Fruit fly (Drosophila melanogaster) whole organism, embryonic: Measurements from ENCODE around the gene CkIIalpha.

ENCODE experiments used
- Aef1 ChIP-seq: fragments of 200-800 bp; sonication (Bioruptor generic); IDR thresholded peaks from 3 replicates; pipeline ENCODE4 v1.3.6; 2022; ENCODE audit warnings: missing biosample characterization, missing genetic modification characterization
- Atf6 ChIP-seq: fragments of 200-800 bp; sonication (Bioruptor generic); IDR thresholded peaks from 2 replicates; pipeline ENCODE4 v1.3.6; 2022; ENCODE audit warnings: missing biosample characterization, missing genetic modification characterization
- Blimp-1 ChIP-seq: fragments of 200-800 bp; sonication (Bioruptor generic); optimal IDR thresholded peaks from 3 replicates; lab custom pipeline; 2018; ENCODE audit warnings: missing biosample characterization, missing genetic modification characterization, mild to moderate bottlenecking, moderate library complexity, missing genetic modification reagents
- CG1024 ChIP-seq: fragments of 200-800 bp; sonication (Bioruptor generic); IDR thresholded peaks from 2 replicates; pipeline ENCODE4 v1.3.6; 2022; ENCODE audit warnings: missing biosample characterization, missing genetic modification characterization
- CG10543 ChIP-seq: fragments of 200-800 bp; sonication (Bioruptor generic); optimal IDR thresholded peaks from 3 replicates; lab custom pipeline; 2017; ENCODE audit warnings: missing biosample characterization, mild to moderate bottlenecking, missing genetic modification characterization, moderate library complexity
- CG10959 ChIP-seq: fragments of 200-800 bp; sonication (Bioruptor generic); IDR thresholded peaks from 2 replicates; pipeline ENCODE4 v1.3.6; 2022; ENCODE audit warnings: missing biosample characterization, missing genetic modification characterization
- CG11723 ChIP-seq: fragments of 200-800 bp; sonication (Bioruptor generic); optimal IDR thresholded peaks from 2 replicates; lab custom pipeline; 2017; ENCODE audit warnings: missing biosample characterization, mild to moderate bottlenecking, missing genetic modification characterization
- CG12236 ChIP-seq: fragments of 200-800 bp; sonication (Bioruptor generic); optimal IDR thresholded peaks from 2 replicates; lab custom pipeline; 2016; ENCODE audit warnings: missing biosample characterization, missing genetic modification characterization
- CG12391 ChIP-seq: fragments of 200-800 bp; sonication (Bioruptor generic); optimal IDR thresholded peaks from 3 replicates; lab custom pipeline; 2018; ENCODE audit warnings: missing biosample characterization, mild to moderate bottlenecking, missing genetic modification characterization, moderate library complexity
- CG12942 ChIP-seq: fragments of 200-800 bp; sonication (Bioruptor generic); optimal IDR thresholded peaks from 3 replicates; lab custom pipeline; 2016; ENCODE audit warnings: missing biosample characterization, missing genetic modification characterization
- CG1603 ChIP-seq: fragments of 200-800 bp; sonication (Bioruptor generic); optimal IDR thresholded peaks from 2 replicates; lab custom pipeline; 2019; ENCODE audit warnings: missing biosample characterization, mild to moderate bottlenecking, missing genetic modification characterization, moderate library complexity
- CG17802 ChIP-seq: fragments of 200-800 bp; sonication (Bioruptor generic); optimal IDR thresholded peaks from 2 replicates; lab custom pipeline; 2018; ENCODE audit warnings: missing biosample characterization, mild to moderate bottlenecking, missing genetic modification characterization, moderate library complexity
- CG18476 ChIP-seq: fragments of 200-800 bp; sonication (Bioruptor generic); optimal IDR thresholded peaks from 2 replicates; lab custom pipeline; 2016; ENCODE audit warnings: missing biosample characterization, mild to moderate bottlenecking, missing genetic modification characterization
- CG30020 ChIP-seq: fragments of 200-800 bp; optimal IDR thresholded peaks from 2 replicates; lab custom pipeline; 2019; ENCODE audit warnings: missing biosample characterization, mild to moderate bottlenecking, missing genetic modification characterization, moderate library complexity
- CG43689 ChIP-seq: fragments of 200-800 bp; sonication (Bioruptor generic); IDR thresholded peaks from 2 replicates; pipeline ENCODE4 v1.3.6; 2022; ENCODE audit warnings: missing biosample characterization, missing genetic modification characterization
- CG6683 ChIP-seq: fragments of 200-800 bp; sonication (Bioruptor generic); optimal IDR thresholded peaks from 2 replicates; lab custom pipeline; 2017; ENCODE audit warnings: missing biosample characterization, mild to moderate bottlenecking, missing genetic modification characterization, missing genetic modification reagents
- CG7372 ChIP-seq: fragments of 200-800 bp; sonication (Bioruptor generic); IDR thresholded peaks from 2 replicates; pipeline ENCODE4 v1.3.6; 2022; ENCODE audit warnings: missing biosample characterization, missing genetic modification characterization
- CG7839 ChIP-seq: fragments of 200-800 bp; sonication (Bioruptor generic); optimal IDR thresholded peaks from 3 replicates; lab custom pipeline; 2018; ENCODE audit warnings: missing biosample characterization, mild to moderate bottlenecking, missing genetic modification characterization, moderate library complexity
- CG8388 ChIP-seq: fragments of 200-800 bp; sonication (Bioruptor generic); optimal IDR thresholded peaks from 2 replicates; lab custom pipeline; 2019; ENCODE audit warnings: missing biosample characterization, mild to moderate bottlenecking, missing genetic modification characterization, moderate library complexity
- CTCF ChIP-seq: fragments of 200-800 bp; sonication (Bioruptor generic); optimal IDR thresholded peaks from 2 replicates; lab custom pipeline; 2017; ENCODE audit warnings: missing biosample characterization, mild to moderate bottlenecking, missing genetic modification characterization, moderate library complexity
- D19A ChIP-seq: fragments of 200-800 bp; optimal IDR thresholded peaks from 3 replicates; lab custom pipeline; 2019; ENCODE audit warnings: missing biosample characterization, mild to moderate bottlenecking, missing genetic modification characterization, moderate library complexity
- D19B ChIP-seq: fragments of 200-800 bp; sonication (Bioruptor generic); optimal IDR thresholded peaks from 2 replicates; lab custom pipeline; 2017; ENCODE audit warnings: missing biosample characterization, mild to moderate bottlenecking, missing genetic modification characterization
- Dbx ChIP-seq: fragments of 200-800 bp; sonication (Bioruptor generic); IDR thresholded peaks from 3 replicates; pipeline ENCODE4 v1.3.6; 2022; ENCODE audit warnings: missing biosample characterization, missing genetic modification characterization
- Doc3 ChIP-seq: fragments of 200-800 bp; sonication (Bioruptor generic); IDR thresholded peaks from 3 replicates; pipeline ENCODE4 v1.3.6; 2022; ENCODE audit warnings: missing biosample characterization, missing genetic modification characterization; ENCODE audit not compliant: partially characterized antibody
- Elba2 ChIP-seq: fragments of 200-800 bp; sonication (Bioruptor generic); optimal IDR thresholded peaks from 3 replicates; lab custom pipeline; 2016; ENCODE audit warnings: missing biosample characterization, missing genetic modification characterization
- Gsc ChIP-seq: fragments of 200-800 bp; sonication (Bioruptor generic); IDR thresholded peaks from 2 replicates; pipeline ENCODE4 v1.3.6; 2022; ENCODE audit warnings: missing biosample characterization, missing genetic modification characterization
- Hmr ChIP-seq: fragments of 200-800 bp; sonication (Bioruptor generic); optimal IDR thresholded peaks from 3 replicates; lab custom pipeline; 2017; ENCODE audit warnings: mild to moderate bottlenecking, missing biosample characterization, missing genetic modification reagents, missing genetic modification characterization
- Myb ChIP-seq: fragments of 200-800 bp; sonication (Bioruptor generic); optimal IDR thresholded peaks from 2 replicates; lab custom pipeline; 2016; ENCODE audit warnings: missing biosample characterization, missing genetic modification characterization
- Sin3A ChIP-seq: fragments of >200 bp; optimal IDR thresholded peaks from 2 replicates; lab custom pipeline; 2018
- Spps ChIP-seq: fragments of 200-800 bp; sonication (Bioruptor generic); optimal IDR thresholded peaks from 2 replicates; lab custom pipeline; 2018; ENCODE audit warnings: missing biosample characterization, mild to moderate bottlenecking, missing genetic modification characterization
- dmrt99B ChIP-seq: fragments of 200-800 bp; sonication (Bioruptor generic); optimal IDR thresholded peaks from 2 replicates; lab custom pipeline; 2018; ENCODE audit warnings: missing biosample characterization, mild to moderate bottlenecking, missing genetic modification characterization, moderate library complexity
- eyg ChIP-seq: fragments of 200-800 bp; sonication (Bioruptor generic); optimal IDR thresholded peaks from 3 replicates; lab custom pipeline; 2016; ENCODE audit warnings: missing biosample characterization, missing genetic modification characterization
- nerfin-2 ChIP-seq: fragments of 200-800 bp; sonication (Bioruptor generic); IDR thresholded peaks from 2 replicates; pipeline ENCODE4 v1.3.6; 2022; ENCODE audit warnings: missing biosample characterization, missing genetic modification characterization; ENCODE audit not compliant: partially characterized antibody
- pfk ChIP-seq: fragments of 200-800 bp; sonication (Bioruptor generic); optimal IDR thresholded peaks from 2 replicates; lab custom pipeline; 2018; ENCODE audit warnings: missing biosample characterization, mild to moderate bottlenecking, missing genetic modification characterization, moderate library complexity
- pros ChIP-seq: fragments of 200-800 bp; sonication (Bioruptor generic); optimal IDR thresholded peaks from 3 replicates; lab custom pipeline; 2019; ENCODE audit warnings: missing biosample characterization, mild to moderate bottlenecking, missing genetic modification characterization, moderate library complexity
- row ChIP-seq: fragments of 200-800 bp; sonication (Bioruptor generic); IDR thresholded peaks from 3 replicates; pipeline ENCODE4 v1.3.6; 2022; ENCODE audit warnings: missing biosample characterization, missing genetic modification characterization
- slou ChIP-seq: fragments of 200-800 bp; sonication (Bioruptor generic); optimal IDR thresholded peaks from 3 replicates; lab custom pipeline; 2016; ENCODE audit warnings: missing biosample characterization, missing genetic modification characterization
- ssp ChIP-seq: fragments of 200-800 bp; sonication (Bioruptor generic); IDR thresholded peaks from 2 replicates; pipeline ENCODE4 v1.3.6; 2022; ENCODE audit warnings: missing biosample characterization, missing genetic modification characterization
- sug ChIP-seq: fragments of 200-800 bp; optimal IDR thresholded peaks from 2 replicates; lab custom pipeline; 2019; ENCODE audit warnings: missing biosample characterization, mild to moderate bottlenecking, missing genetic modification characterization, moderate library complexity
- tna ChIP-seq: fragments of 200-800 bp; sonication (Bioruptor generic); IDR thresholded peaks from 2 replicates; pipeline ENCODE4 v1.3.6; 2022; ENCODE audit warnings: missing biosample characterization, missing genetic modification characterization; ENCODE audit not compliant: partially characterized antibody
- wek ChIP-seq: fragments of 200-800 bp; sonication (Bioruptor generic); optimal IDR thresholded peaks from 3 replicates; lab custom pipeline; 2018; ENCODE audit warnings: missing biosample characterization, mild to moderate bottlenecking, missing genetic modification characterization, moderate library complexity

Gene CkIIalpha

DNA sequence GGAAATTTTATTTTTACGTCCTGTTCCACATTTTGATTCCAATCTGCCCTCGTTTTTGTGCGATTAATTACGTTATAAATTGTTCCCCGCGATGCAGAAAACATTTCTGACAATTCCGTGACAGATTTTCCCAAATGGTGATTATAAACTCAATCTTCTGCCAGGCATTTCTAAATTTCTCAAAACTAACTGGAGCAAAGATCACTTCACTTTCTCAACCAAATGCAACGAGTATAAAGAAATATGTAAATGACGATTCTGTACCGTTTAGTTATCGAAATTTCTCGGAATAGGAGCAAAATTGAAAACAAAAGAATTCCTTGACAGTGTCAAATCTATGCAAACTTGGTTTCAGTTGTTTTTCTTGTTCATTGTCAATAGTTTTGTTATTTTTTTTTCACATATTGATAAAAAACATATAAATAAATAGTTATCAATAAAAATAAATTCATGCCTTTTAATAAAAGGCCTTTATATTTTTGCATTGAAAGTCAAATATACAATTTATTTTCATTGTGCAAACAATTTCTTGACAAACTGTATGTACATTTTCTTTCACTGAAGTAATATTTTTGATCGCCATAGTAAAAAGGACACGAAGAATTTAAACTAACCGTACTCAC, at the start of gene CkIIalpha:
Gene CkIIalpha, plus strand, starts transcription at position 270 of the 623 bp plus-strand sequence.
- TF ChIP-seq row (GFP tag; lab: Robert Waterston, UW) (0 out of 3 replicates have a peak, but pooled peaks have one; percentile 11), dmrt99B (tag; lab: Kevin White, UChicago) (no peak), CG1024 (GFP tag; lab: Robert Waterston, UW) (peak; percentile 71), CG11723 (peak; percentile 38), Gsc (GFP tag; lab: Robert Waterston, UW) (no peak), CG7839 (tag; lab: Kevin White, UChicago) (no peak), CG8388 (GFP tag; lab: Kevin White, UChicago) (peak; percentile 70), CG12942 (GFP tag; lab: Kevin White, UChicago) (no peak), CG10543 (GFP tag; lab: Kevin White, UChicago) (no peak), eyg (no peak), D19B (GFP tag; lab: Kevin White, UChicago) (no peak), ssp (GFP tag; lab: Robert Waterston, UW) (peak; percentile 73), pfk (GFP tag; lab: Kevin White, UChicago) (peak; percentile 18), CG30020 (tag; lab: Kevin White, UChicago) (peak; percentile 95), CG12236 (GFP tag; lab: Kevin White, UChicago) (no peak), Sin3A (lab: Kevin White, UChicago) (no peak), Atf6 (GFP tag; lab: Robert Waterston, UW) (no peak), Myb (GFP tag; lab: Kevin White, UChicago) (no peak), CG6683 (GFP tag; lab: Kevin White, UChicago) (no peak), Elba2 (peak; percentile 29), CG17802 (tag; lab: Kevin White, UChicago) (peak; percentile 89), CG1603 (peak; percentile 98), wek (GFP tag; lab: Kevin White, UChicago) (no peak)

DNA sequence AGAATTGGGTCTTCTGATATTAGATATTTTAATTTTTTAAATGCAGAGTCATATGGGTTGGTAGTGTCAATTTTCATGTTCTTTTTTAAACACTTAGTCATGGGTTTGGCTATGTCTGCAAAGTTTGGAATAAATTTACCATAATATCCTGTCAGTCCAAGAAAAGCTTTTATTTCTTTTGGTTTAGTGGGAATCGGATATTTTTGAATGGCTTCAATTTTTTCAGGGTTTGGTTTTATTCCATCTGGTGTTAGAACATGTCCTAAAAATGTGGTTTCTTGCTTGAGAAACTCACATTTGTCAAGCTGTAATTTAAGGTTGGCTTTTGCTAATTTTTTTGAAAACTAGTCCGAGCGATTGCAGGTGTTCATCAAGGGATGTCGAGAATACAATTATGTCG, 21.2 kb upstream of the CkIIalpha start:
- TF ChIP-seq ssp (GFP tag; lab: Robert Waterston, UW), result peak; percentile 70
- peak; percentile 24 for TF ChIP-seq CG30020 (tag; lab: Kevin White, UChicago)
- peak; percentile 76 for TF ChIP-seq CG1024 (GFP tag; lab: Robert Waterston, UW)

DNA sequence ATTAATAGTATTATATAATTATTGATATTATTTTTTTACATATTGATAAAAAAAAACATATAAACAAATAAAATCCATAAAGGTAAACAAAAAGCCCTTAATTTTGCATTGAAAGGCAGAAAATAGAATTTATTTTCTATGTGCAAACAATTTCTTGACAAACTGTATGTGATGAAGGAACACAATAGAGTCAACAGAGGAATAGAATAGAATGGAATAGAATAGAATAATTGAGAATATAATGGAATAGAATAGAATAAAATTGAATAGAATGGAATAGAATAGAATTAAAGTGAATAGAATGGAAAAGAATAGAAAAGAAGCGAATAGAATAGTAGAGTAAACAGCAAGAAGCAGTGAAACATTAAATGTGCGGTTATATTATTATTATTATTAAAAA, 15.6 kb upstream of the CkIIalpha start:
- TF ChIP-seq Spps (tag; lab: Kevin White, UChicago) (no peak), CG1603 (peak; percentile 17), CG8388 (GFP tag; lab: Kevin White, UChicago) (peak; percentile 70), CG30020 (tag; lab: Kevin White, UChicago) (peak; percentile 92), sug (tag; lab: Kevin White, UChicago) (no peak)

- TF ChIP-seq CG17802 (tag; lab: Kevin White, UChicago) (peak; percentile 90), Doc3 (GFP tag; lab: Robert Waterston, UW) (no peak), CG30020 (tag; lab: Kevin White, UChicago) (peak; percentile 57)
- TF ChIP-seq, all 482 proteins: peak for 2
These were observed 7.9 kb upstream of the CkIIalpha start for dm6 chr3L:23088927-23089326.

DNA sequence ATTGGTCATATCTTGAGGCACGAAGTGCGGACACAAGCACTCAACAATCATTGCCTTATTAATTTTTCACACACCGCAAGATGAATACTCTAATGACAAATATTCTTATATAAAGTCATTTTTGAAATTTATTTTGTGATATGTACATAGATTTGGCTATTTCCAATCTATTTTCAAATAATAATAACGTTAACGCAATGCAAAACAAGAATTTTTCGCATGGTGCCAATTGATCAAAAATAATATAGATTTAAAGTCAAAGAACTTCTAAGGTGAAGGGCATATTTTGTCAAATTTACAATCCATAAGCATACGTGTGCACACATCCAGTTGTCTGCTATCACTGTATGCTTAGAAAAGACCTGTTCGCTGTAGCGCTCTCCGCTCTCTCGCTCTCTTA, 6.9 kb upstream of the CkIIalpha start:
- TF ChIP-seq D19A (tag; lab: Kevin White, UChicago), result peak; percentile 64
- peak; percentile 64 for TF ChIP-seq row (GFP tag; lab: Robert Waterston, UW)

DNA sequence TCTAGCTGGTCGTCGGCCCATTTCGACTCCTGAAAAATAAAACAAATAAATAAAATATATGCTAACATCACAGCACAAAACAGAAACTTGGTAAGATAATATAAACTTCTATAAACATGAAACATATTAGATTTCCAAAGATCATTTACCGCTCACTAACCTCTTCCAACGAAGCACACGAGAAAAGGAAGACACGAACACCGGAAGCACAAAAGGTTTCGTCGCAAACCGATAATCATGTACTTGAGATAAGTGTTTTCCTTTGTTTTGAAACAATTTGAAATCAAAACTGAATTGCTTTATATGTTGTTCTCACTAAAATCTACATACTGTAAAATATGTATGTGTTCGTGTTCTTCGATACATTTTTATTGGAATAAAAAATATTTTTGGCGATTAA, 1.6 kb upstream of the CkIIalpha start, which contains the start of gene RpL10:
Gene RpL10, minus strand, starts transcription at position 195 of the 400 bp plus-strand sequence.
- TF ChIP-seq Dbx (no peak), CTCF (GFP tag; lab: Kevin White, UChicago) (no peak), Hmr (no peak), tna (GFP tag; lab: Robert Waterston, UW) (no peak), CG18476 (GFP tag; lab: Kevin White, UChicago) (no peak), CG43689 (GFP tag; lab: Robert Waterston, UW) (no peak), CG7372 (no peak), pros (no peak), CG10959 (GFP tag; lab: Robert Waterston, UW) (no peak), slou (GFP tag; lab: Kevin White, UChicago) (peak; percentile 26), Aef1 (GFP tag; lab: Robert Waterston, UW) (peak; percentile 43; the same call in 2 of the 3 replicates), nerfin-2 (no peak), CG12391 (no peak), Blimp-1 (GFP tag; lab: Kevin White, UChicago) (no peak)
